Worm (Caenorhabditis elegans) whole organism, L4 larva: ENCODE results near the gene F53B7.7.
A peak's percentile ranks its signal among the peaks of the same experiment; 100 is the strongest.

Experiments used
- Y105C5A.15 ChIP-seq: fragments of 200-800 bp; sonication (Bioruptor generic); IDR thresholded peaks from 2 replicates; pipeline ENCODE4 v1.3.6; 2022; ENCODE audit warnings: missing genetic modification characterization, missing compliant biosample characterization
- Y5F2A.4 ChIP-seq: fragments of 200-800 bp; sonication (Bioruptor generic); optimal IDR thresholded peaks from 2 replicates; lab custom pipeline; 2018; ENCODE audit warnings: mild to moderate bottlenecking, missing genetic modification characterization, missing compliant biosample characterization
- ama-1 ChIP-seq: fragments of 150-350 bp; optimal IDR thresholded peaks from 2 replicates; lab custom pipeline; 2014; ENCODE audit warnings: inconsistent platforms, mixed read lengths
- ces-1 ChIP-seq: fragments of 150-350 bp; sonication (generic microtip); optimal IDR thresholded peaks from 4 replicates; lab custom pipeline; 2014; ENCODE audit warnings: missing biosample characterization, missing genetic modification reagents, missing genetic modification characterization
- duxl-1 ChIP-seq: sonication (generic microtip); optimal IDR thresholded peaks from 2 replicates; lab custom pipeline; 2016; ENCODE audit warnings: mild to moderate bottlenecking, missing genetic modification characterization, moderate library complexity, missing compliant biosample characterization; ENCODE audit not compliant: poor library complexity
- jun-1 ChIP-seq: fragments of 150-350 bp; optimal IDR thresholded peaks from 2 replicates; lab custom pipeline; 2014; ENCODE audit warnings: missing biosample characterization, missing genetic modification reagents, missing genetic modification characterization
- mdl-1 ChIP-seq, 2 experiments: fragments of 150-350 bp in 1 of 2; sonication (generic microtip) in 1 of 2; optimal IDR thresholded peaks; 2 replicates each; lab custom pipeline; 2014 to 2017; ENCODE audit warnings: missing biosample characterization in 2 of 2, missing genetic modification characterization in 2 of 2
- nhr-11 ChIP-seq: fragments of 150-350 bp; optimal IDR thresholded peaks from 2 replicates; lab custom pipeline; 2014; ENCODE audit warnings: missing biosample characterization, missing genetic modification characterization
- nhr-77 ChIP-seq: fragments of 150-350 bp; optimal IDR thresholded peaks from 2 replicates; lab custom pipeline; 2014; ENCODE audit warnings: missing biosample characterization, missing genetic modification characterization
- pha-4 ChIP-seq, 2 experiments: fragments of 150-350 bp in 1 of 2; fragments of 200-800 bp in 1 of 2; sonication (Bioruptor generic) in 1 of 2; IDR thresholded peaks in 1 of 2; optimal IDR thresholded peaks in 1 of 2; 2 replicates each; pipeline versions ENCODE4 v1.3.6 to Lab custom; 2014 to 2022; ENCODE audit warnings: missing genetic modification characterization in 2 of 2, missing genetic modification reagents in 2 of 2, missing biosample characterization in 1 of 2, missing compliant biosample characterization in 1 of 2
- rbr-2 ChIP-seq: sonication (generic microtip); optimal IDR thresholded peaks from 2 replicates; lab custom pipeline; 2016; ENCODE audit warnings: missing genotype, missing genetic modification characterization, missing compliant biosample characterization
- snpc-4 ChIP-seq: fragments of 150-350 bp; optimal IDR thresholded peaks from 2 replicates; lab custom pipeline; 2014; ENCODE audit warnings: missing biosample characterization, missing genetic modification characterization
- unc-62 ChIP-seq, 3 experiments: fragments of 150-350 bp in 1 of 3; sonication (generic microtip); optimal IDR thresholded peaks in 2 of 3; peaks in 1 of 3; 1 replicate in 1 of 3; 2 replicates in 2 of 3; lab custom pipeline; 2014 to 2017; ENCODE audit warnings: missing biosample characterization in 3 of 3, missing genetic modification characterization in 3 of 3, missing genetic modification reagents in 3 of 3, missing genotype in 1 of 3

DNA sequence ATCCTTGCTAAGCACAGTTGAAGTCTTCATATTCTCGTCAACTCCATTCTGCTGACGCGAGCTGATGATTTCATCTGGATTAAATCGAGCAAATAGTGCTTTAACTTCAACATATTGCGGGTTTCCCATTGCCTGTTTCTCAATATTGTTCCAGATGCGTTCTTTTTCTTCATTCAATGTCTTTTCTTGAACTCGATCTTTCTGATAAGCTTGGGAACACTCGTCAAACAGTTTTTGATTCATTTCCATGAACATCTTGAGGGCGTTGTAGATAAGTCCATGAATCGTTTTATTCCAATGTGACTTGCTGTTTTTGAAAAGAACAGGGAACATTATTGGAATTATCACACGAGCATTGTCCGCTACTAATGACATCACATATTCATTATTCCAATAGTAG is 28.8 kb downstream of the F53B7.7 start:
- TF ChIP-seq snpc-4: no peak
- TF ChIP-seq mdl-1 (tag; optimal IDR thresholded peaks at IDR 0.05; lab: Kevin White, UChicago): no peak
- no peak for TF ChIP-seq rbr-2 (tag; lab: Kevin White, UChicago)
- no peak for TF ChIP-seq Y105C5A.15 (GFP tag; lab: Robert Waterston, UW)
- no peak for TF ChIP-seq nhr-77 (tag; lab: Kevin White, UChicago)
- TF ChIP-seq unc-62 (GFP tag; optimal IDR thresholded peaks at IDR 0.05 in 1 of 2; lab: Kevin White, UChicago): peak in 1 of 2 experiments; percentile 60
- no peak for TF ChIP-seq unc-62 (tag; optimal IDR thresholded peaks at IDR 0.05; lab: Kevin White, UChicago)
- no peak for TF ChIP-seq ama-1 (lab: Kevin White, UChicago)
- no peak for TF ChIP-seq nhr-11
- TF ChIP-seq Y5F2A.4 (GFP tag; lab: Kevin White, UChicago): no peak
- no peak for TF ChIP-seq duxl-1
- no peak for TF ChIP-seq jun-1 (tag; lab: Kevin White, UChicago)
- TF ChIP-seq pha-4 (GFP tag; IDR thresholded peaks at IDR 0.05; lab: Robert Waterston, UW): no peak
- no peak for TF ChIP-seq pha-4 (tag; optimal IDR thresholded peaks at IDR 0.05; lab: Kevin White, UChicago)
- TF ChIP-seq ces-1 (GFP tag; lab: Kevin White, UChicago): no peak
